Fruit fly (Drosophila melanogaster) S2 (cell line): ENCODE measurements around the gene CG9222.

ENCODE experiments used
- CG8478 ChIP-seq: fragments of >200 bp; optimal IDR thresholded peaks from 2 replicates; lab custom pipeline; 2018
- CTCF ChIP-seq, 2 experiments: fragments of >200 bp; optimal IDR thresholded peaks; 2 replicates each; lab custom pipeline; 2018

CG9222 gene

dm6 chr2L:6092300-6092699 is 38.5 kb upstream of the CG9222 start:
- TF ChIP-seq CG8478 (lab: Kevin White, UChicago): no peak
- no peak for TF ChIP-seq CTCF (optimal IDR thresholded peaks at IDR 0.05; lab: Kevin White, UChicago)

- TF ChIP-seq CTCF (optimal IDR thresholded peaks at IDR 0.05; lab: Kevin White, UChicago) (peak; percentile 0 to 37), CG8478 (lab: Kevin White, UChicago) (no peak)
Measured at dm6 chr2L:6098479-6099269, 32.1 kb upstream of the CG9222 start, which contains the start of gene CG9175. Gene CG9175 (minus strand): TSS chr2L:6098966.

- no peak for TF ChIP-seq CTCF (optimal IDR thresholded peaks at IDR 0.05; lab: Kevin White, UChicago)
- TF ChIP-seq CG8478 (lab: Kevin White, UChicago): no peak
Measured at dm6 chr2L:6099270-6099644, 31.6 kb upstream of the CG9222 start.

dm6 chr2L:6100202-6100689 is 30.6 kb upstream of the CG9222 start, which contains the start of gene stai:
Gene stai (plus strand): TSS chr2L:6100377.
- TF ChIP-seq CG8478 (lab: Kevin White, UChicago): no peak
- no peak for TF ChIP-seq CTCF (optimal IDR thresholded peaks at IDR 0.05; lab: Kevin White, UChicago)

dm6 chr2L:6109313-6109847 is 21.4 kb upstream of the CG9222 start:
- TF ChIP-seq CTCF (optimal IDR thresholded peaks at IDR 0.05; lab: Kevin White, UChicago) (no peak), CG8478 (lab: Kevin White, UChicago) (no peak)

- TF ChIP-seq CG8478 (lab: Kevin White, UChicago) (no peak), CTCF (optimal IDR thresholded peaks at IDR 0.05; lab: Kevin White, UChicago) (no peak)
Measured at dm6 chr2L:6110781-6111180, 20.0 kb upstream of the CG9222 start.

- TF ChIP-seq CG8478 (lab: Kevin White, UChicago) (no peak), CTCF (optimal IDR thresholded peaks at IDR 0.05; lab: Kevin White, UChicago) (no peak)
Measured at dm6 chr2L:6118212-6118611, 12.6 kb upstream of the CG9222 start, which contains the start of gene CG31642. Gene CG31642 (plus strand): TSS chr2L:6118512.

- TF ChIP-seq CTCF (optimal IDR thresholded peaks at IDR 0.05; lab: Kevin White, UChicago): peak; percentile 25 to 32
- TF ChIP-seq CG8478 (lab: Kevin White, UChicago): no peak
Measured at dm6 chr2L:6124815-6125214, 6.0 kb upstream of the CG9222 start, which contains the start of gene Arpc4. Gene Arpc4 (plus strand): TSS chr2L:6125132.

- TF ChIP-seq CTCF (optimal IDR thresholded peaks at IDR 0.05; lab: Kevin White, UChicago) (no peak), CG8478 (lab: Kevin White, UChicago) (no peak)
Measured at dm6 chr2L:6127478-6127877, 3.3 kb upstream of the CG9222 start, which contains the start of gene WDR79. Gene WDR79 (minus strand): TSS chr2L:6127775.

- TF ChIP-seq CG8478 (lab: Kevin White, UChicago) (no peak), CTCF (optimal IDR thresholded peaks at IDR 0.05; lab: Kevin White, UChicago) (no peak)
Measured at dm6 chr2L:6139082-6139481, 8.3 kb downstream of the CG9222 start, which contains the start of gene CG13991. Gene CG13991 (plus strand): TSS chr2L:6139382.

dm6 chr2L:6151669-6152068 is 20.8 kb downstream of the CG9222 start, which contains the start of gene Muc26B:
Gene Muc26B (plus strand): TSS chr2L:6151969.
- TF ChIP-seq CG8478 (lab: Kevin White, UChicago): no peak
- TF ChIP-seq CTCF (optimal IDR thresholded peaks at IDR 0.05; lab: Kevin White, UChicago): no peak

- no peak for TF ChIP-seq CTCF (optimal IDR thresholded peaks at IDR 0.05; lab: Kevin White, UChicago)
- no peak for TF ChIP-seq CG8478 (lab: Kevin White, UChicago)
Measured at dm6 chr2L:6155041-6155440, 24.2 kb downstream of the CG9222 start, which contains the start of gene CG31639. Gene CG31639 (minus strand): TSS chr2L:6155141.

- TF ChIP-seq CTCF (optimal IDR thresholded peaks at IDR 0.05; lab: Kevin White, UChicago) (no peak), CG8478 (lab: Kevin White, UChicago) (no peak)
Measured at dm6 chr2L:6160100-6160499, 29.3 kb downstream of the CG9222 start, which contains the start of gene CG13989. Gene CG13989 (plus strand): TSS chr2L:6160400.

dm6 chr2L:6165686-6166085 is 34.9 kb downstream of the CG9222 start:
- TF ChIP-seq CG8478 (lab: Kevin White, UChicago) (no peak), CTCF (optimal IDR thresholded peaks at IDR 0.05; lab: Kevin White, UChicago) (no peak)

- no peak for TF ChIP-seq CTCF (optimal IDR thresholded peaks at IDR 0.05; lab: Kevin White, UChicago)
- no peak for TF ChIP-seq CG8478 (lab: Kevin White, UChicago)
Measured at dm6 chr2L:6169119-6169518, 38.3 kb downstream of the CG9222 start.
